Fruit fly (Drosophila melanogaster) S2 (cell line): ENCODE results near the gene Syx1A.
A peak's percentile ranks its signal among the peaks of the same experiment; 100 is the strongest.

Experiments used
- CG8478 ChIP-seq: fragments of >200 bp; optimal IDR thresholded peaks from 2 replicates; lab custom pipeline; 2018
- CTCF ChIP-seq, 2 experiments: fragments of >200 bp; optimal IDR thresholded peaks; 2 replicates each; lab custom pipeline; 2018

Syx1A gene

DNA sequence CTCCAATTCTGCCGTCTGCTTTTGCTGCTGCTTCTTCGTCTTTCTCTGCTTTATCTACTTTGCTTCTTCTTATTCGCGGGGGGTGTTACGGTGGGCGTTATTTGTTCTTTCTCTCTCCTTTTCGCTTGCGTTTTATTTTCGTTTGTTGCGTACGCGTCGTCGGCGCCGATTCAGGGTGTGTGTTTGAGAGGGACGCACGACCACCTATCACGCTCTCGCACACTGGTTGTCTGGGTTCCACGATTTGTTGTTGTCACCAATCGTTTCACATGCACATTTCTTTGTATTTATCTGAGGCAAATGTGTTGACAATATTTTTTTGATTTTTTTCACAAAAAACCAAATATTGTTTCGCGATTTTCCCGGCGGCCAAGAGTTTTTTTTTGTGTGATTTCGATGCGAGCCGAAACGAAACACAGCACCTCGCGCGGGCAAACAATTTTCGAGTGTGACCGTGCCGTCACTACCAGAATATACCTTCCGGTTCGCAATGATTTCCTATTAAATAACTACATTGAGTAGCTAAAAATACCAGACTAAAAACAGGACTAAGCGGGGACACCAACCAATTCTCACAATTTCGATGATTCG lies at the start of gene Syx1A:
Gene Syx1A, minus strand, starts transcription at position 452 of the 591 bp plus-strand sequence.
- TF ChIP-seq CTCF (optimal IDR thresholded peaks at IDR 0.05; lab: Kevin White, UChicago), result peak in 1 of 2 experiments; percentile 34
- no peak for TF ChIP-seq CG8478 (lab: Kevin White, UChicago)

DNA sequence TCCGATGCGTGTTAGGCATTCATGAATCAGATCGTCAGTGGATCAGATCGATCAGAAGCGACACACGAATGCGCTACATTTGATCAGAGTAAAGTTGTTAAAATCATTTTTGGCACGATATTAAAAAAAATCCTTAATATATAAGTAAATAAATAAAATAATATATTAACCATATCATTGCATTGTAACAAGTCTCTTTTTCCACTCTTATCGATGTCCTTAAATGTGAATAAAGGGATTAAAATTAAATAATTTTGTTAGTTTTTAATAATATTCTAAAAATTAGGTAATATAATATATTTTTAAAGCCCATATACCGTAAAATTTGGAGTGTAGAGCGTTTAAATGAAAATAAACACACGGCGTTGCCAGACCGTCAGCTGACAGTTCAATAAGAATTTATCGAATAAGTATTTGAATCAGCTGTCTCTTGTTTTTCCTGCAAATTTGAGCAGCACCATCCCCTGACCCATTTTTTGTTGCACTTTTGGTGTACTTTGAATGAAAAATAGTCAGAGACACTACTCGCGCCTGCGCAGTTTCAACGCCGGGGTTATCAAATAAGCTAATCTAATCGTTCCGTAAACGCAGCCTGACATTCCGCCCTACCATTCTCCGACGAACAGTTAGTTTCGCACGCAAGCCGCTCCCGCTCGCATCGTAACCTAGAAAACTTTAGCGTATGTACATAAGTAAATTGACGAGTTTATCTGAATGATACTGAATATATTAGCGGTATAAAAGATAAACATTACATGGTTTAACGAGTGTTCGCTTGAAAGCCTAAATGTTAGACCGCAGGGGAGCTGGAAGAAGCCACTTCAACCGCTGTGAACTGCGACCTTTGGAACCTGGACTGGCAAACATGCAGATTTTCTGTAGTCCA lies 46.6 kb upstream of the Syx1A start, which contains the start of the genes p38a and CG6178:
Gene p38a, minus strand, starts transcription at position 398 of the 886 bp plus-strand sequence.
Gene CG6178, plus strand, starts transcription at position 424 of the 886 bp plus-strand sequence.
- no peak for TF ChIP-seq CTCF (optimal IDR thresholded peaks at IDR 0.05; lab: Kevin White, UChicago)
- TF ChIP-seq CG8478 (lab: Kevin White, UChicago), result no peak

DNA sequence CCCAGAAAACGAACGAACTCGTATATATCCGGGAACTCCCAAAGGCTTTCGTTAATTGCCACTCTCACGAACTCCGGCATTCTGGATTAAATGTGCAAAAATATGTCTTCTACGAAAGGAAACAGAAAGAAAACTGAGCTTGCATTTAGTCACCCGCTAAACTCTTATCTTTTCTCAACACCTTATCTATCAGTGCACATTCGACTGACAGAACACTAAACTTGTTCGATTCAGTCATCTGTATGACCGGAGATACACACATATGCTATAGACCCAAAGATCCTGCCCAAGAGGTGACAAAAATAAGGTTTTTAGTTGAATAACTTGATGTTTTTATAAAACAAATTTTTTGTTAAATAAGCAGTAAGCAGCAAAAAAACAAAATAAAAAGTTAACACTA lies 44.5 kb upstream of the Syx1A start, which contains the start of gene p38c:
Gene p38c, minus strand, starts transcription at position 101 of the 400 bp plus-strand sequence.
- no peak for TF ChIP-seq CTCF (optimal IDR thresholded peaks at IDR 0.05; lab: Kevin White, UChicago)
- TF ChIP-seq CG8478 (lab: Kevin White, UChicago), result no peak

DNA sequence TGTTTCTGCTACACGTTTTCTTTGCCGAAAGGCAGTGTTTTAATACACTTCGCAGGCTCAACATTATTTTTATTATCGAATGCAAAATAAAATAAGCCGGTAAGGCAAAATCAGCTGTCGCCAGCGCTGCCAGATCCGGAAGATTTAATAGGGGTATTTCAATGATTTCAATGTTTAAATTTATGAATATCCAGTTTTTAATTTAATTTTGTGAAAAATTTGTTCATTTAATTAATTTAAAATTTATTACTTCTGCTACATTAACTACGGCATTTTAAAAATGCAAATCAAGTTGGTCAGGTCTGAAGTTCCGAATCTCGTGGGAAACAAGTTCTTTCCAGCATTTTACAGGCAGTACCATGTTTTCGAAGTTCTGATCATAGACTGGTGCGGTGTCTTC lies 43.3 kb upstream of the Syx1A start, which contains the start of gene Slimp:
Gene Slimp, minus strand, starts transcription at position 130 of the 400 bp plus-strand sequence.
- TF ChIP-seq CG8478 (lab: Kevin White, UChicago), result no peak
- TF ChIP-seq CTCF (optimal IDR thresholded peaks at IDR 0.05; lab: Kevin White, UChicago), result no peak

DNA sequence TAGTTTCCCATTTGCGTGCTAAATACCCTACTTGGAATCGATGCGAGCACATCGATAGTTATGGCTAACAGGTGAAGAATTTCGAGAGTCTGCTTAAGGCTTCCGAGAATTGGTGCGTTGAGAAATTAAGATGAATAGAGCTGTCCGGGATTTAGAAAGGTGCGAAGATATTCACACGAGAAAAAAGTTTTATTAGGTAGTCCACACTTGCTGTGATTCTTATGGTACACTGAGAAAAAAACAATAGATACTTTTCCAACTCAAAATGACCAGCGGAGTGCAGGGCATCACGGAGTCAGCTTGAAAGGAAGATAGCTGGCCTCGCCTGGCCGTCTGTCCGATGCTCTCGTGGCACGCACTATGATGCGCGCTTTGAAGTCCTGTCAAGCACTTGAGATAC lies 39.0 kb upstream of the Syx1A start:
- no peak for TF ChIP-seq CG8478 (lab: Kevin White, UChicago)
- no peak for TF ChIP-seq CTCF (optimal IDR thresholded peaks at IDR 0.05; lab: Kevin White, UChicago)

DNA sequence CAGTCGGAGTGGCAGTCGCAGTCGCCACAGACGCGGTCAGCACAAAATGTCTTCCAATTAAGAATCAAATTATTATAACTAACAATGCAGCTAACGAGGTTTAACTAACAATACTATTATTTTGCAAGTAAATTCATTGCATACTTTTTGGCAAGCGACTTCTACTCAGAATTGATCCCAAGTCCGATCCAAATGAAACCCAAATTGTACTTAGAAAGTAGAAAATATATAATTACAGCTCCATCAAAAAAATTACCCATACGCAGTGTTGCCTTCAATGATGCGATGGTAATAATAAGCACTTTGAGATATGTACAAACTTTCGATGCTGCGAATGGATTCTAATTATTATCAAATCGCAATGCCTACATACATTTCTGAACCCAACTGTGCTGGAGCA lies 38.2 kb upstream of the Syx1A start:
- TF ChIP-seq CG8478 (lab: Kevin White, UChicago), result no peak
- TF ChIP-seq CTCF (optimal IDR thresholded peaks at IDR 0.05; lab: Kevin White, UChicago), result no peak

DNA sequence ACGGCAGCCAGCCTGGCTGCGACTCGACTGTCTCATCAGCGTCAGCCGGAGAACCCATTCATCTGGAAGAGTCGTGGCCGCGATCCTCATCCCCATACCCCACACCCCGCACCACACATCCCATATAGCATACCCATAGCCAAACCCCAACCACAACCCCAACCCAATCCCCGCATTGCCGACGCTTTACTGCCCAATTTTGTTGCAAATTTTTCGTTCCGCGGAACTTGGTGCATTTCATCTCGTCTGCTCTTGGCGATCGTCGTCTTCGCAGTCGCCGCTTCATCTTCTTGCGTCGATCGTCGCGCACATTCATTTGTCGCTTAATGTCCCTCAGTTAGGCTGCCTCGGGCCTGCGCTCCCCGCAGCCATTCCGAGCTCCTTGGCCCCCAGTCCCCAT lies 37.8 kb upstream of the Syx1A start:
- TF ChIP-seq CG8478 (lab: Kevin White, UChicago) (no peak), CTCF (optimal IDR thresholded peaks at IDR 0.05; lab: Kevin White, UChicago) (no peak)

DNA sequence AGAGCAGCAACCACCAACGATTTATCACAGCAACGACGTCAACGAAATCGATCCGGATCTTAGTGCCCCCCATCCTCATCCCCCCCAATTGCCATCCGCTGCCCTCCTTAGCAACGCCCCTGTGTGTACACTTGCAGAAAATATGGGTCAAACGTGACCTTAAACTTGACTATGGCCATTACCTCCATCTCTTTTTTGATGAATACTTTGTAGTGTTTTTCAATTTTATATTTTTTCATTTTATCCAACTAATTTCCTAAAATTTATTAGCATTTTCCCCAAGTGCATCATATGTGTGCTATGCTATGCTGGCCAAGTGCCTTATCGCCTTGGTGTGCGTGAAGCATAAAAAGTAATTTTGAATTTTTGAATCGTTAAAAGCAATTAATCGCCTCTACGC lies 37.4 kb upstream of the Syx1A start:
- no peak for TF ChIP-seq CG8478 (lab: Kevin White, UChicago)
- no peak for TF ChIP-seq CTCF (optimal IDR thresholded peaks at IDR 0.05; lab: Kevin White, UChicago)

DNA sequence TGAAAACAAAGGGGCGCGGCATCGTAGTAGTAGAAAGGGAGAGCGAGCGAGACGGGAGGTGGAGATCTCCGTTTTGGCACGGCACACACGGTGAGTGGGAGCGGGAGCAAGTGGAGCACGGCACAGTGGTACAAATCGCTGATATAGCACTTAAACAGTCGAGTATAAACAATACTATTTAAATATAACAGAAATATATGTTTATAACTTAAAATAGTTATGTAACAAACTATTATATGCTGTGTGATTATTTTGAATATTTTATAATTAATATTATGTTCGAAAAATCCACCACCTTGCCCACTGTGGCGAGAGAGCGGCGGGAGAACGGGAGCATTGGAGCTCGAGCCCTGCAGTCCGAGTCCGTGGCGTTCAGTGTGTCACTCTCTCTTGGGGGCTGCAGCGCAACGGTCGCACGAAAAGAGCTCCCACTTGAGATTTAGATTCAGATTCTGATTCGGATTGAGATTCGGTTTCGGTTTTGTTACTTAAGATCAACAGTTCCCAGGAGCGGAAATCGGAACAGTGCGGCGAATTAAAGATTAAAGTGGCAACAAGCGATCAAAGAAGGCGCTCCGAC lies 35.5 kb upstream of the Syx1A start, which contains the start of gene Kal1:
Gene Kal1, plus strand, starts transcription at position 383 of the 580 bp plus-strand sequence.
- TF ChIP-seq CG8478 (lab: Kevin White, UChicago) (no peak), CTCF (optimal IDR thresholded peaks at IDR 0.05; lab: Kevin White, UChicago) (no peak)

DNA sequence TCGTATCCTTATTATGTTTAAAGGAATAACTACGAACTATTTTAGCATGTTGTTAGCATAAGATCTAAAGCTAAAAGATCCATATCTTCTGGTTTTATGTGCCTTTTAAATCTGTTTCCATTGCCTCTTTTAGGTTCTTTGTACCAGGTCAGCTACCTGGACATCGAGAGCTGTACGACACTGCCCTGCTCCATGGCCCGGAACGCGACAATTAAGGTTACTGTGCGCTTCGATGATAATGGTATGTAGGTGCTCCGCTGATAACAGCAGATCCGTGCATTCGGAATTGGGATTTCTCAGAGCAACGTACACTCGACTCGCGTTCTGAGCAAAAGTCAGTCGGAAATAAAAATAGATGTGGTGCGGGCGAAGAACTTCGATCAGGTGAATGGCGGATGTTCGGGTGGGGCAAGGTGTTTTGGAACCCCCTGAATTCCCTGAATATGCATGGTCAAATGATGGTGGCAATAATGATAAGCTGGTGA lies 34.1 kb upstream of the Syx1A start:
- no peak for TF ChIP-seq CG8478 (lab: Kevin White, UChicago)
- no peak for TF ChIP-seq CTCF (optimal IDR thresholded peaks at IDR 0.05; lab: Kevin White, UChicago)

DNA sequence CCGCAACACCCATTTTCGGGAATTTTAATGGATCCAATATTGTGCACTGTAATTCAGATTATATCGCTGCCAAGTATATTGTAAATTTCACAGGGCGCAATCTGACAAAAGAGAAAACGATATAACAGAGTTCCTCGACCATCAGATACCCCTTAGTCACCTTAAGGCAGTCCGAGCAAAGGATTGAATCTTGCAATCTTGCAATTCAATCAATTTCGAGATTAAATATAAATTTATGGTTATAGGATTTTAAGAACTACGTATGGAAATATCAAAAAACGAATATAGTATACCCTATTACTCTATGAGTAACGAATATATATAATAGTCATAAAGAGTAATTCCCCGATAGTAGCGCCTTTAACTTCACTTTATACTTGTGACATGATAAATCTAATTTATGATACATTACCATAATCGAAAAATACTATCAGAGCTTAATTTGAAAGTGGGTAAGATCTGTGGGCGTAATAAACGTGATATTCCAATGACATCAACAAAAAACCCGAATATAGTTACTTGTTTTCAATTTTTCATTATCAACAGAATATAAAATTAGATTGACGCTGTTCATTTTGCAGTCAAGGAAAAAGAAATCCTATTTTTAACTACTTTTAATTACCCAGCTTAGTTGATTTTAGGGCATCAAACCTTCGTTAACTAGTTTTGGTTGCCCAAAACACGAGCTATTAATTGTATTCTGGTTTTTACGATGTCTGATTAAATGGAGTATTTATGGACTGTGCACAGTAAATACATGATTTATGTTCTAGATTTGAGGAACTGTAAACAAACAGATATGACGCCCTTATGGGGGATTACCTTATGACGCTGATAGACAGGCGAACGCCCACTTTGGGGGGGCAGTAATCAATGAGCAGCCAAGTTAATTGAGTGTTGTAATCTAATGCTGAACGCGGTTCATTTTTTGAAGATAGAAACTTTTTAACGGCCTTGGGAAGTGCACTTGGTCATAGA lies 33.2 kb upstream of the Syx1A start:
- TF ChIP-seq CTCF (optimal IDR thresholded peaks at IDR 0.05; lab: Kevin White, UChicago) (no peak), CG8478 (lab: Kevin White, UChicago) (no peak)

DNA sequence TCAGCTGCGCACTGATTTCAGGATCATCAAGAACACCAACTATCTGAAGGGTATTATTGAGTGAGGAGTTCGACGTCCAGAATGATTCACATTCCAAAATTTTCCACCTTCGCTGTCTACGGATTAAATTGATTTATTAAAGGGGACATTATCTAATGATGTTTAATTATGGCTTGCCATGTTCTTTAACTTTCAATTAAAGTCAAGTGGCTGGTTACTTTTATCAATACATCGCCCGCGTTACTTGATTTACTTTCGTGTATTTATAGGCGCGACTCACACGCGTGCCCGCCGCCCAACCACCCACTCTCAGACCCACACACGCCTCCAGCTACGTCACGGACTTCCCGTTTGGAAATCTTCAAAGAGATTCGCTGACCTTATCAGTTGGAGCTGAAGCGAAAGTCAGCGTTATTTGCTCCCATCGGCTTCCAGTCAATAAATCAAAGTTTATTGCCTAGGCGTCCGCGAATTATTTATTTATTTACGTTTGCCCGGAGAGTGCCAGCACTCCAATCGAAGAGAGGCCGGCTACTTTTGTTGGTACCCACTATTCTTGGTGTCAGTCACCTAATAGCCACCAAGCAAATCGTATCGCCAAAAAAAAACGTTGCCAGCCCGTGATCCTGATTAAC lies 31.9 kb upstream of the Syx1A start, which contains the start of gene Npc2f:
Gene Npc2f, plus strand, starts transcription at position 585 of the 635 bp plus-strand sequence.
- no peak for TF ChIP-seq CG8478 (lab: Kevin White, UChicago)
- TF ChIP-seq CTCF (optimal IDR thresholded peaks at IDR 0.05; lab: Kevin White, UChicago), result no peak

DNA sequence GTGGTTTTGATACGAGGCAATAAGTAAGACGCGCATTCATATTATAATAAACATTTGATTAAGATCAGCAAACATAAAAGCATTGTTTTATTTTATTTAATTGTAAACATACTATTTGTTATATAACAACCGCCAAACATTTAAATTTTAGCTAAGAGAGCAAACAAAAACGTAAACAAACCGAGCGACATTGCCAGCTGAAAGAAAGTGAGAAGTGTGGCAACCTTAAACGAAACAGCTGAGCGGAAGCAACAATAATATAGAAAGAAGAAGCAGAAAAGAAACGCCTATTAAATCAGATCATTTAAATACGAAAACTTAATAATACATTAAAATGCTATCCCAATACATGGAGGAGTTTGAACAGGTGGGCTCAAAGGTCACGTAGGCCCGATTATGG lies 29.0 kb upstream of the Syx1A start, which contains the start of gene Sec10:
Gene Sec10, plus strand, starts transcription at position 252 of the 400 bp plus-strand sequence.
- no peak for TF ChIP-seq CG8478 (lab: Kevin White, UChicago)
- no peak for TF ChIP-seq CTCF (optimal IDR thresholded peaks at IDR 0.05; lab: Kevin White, UChicago)
